Worm (Caenorhabditis elegans) whole organism, L2 larva: ENCODE measurements around the gene D2045.7.
A peak's percentile ranks its signal among the peaks of the same experiment; 100 is the strongest.

Source experiments
- R02D3.7 ChIP-seq: fragments of 150-350 bp; optimal IDR thresholded peaks from 2 replicates; lab custom pipeline; 2014; ENCODE audit warnings: missing biosample characterization, missing genetic modification characterization
- elt-1 ChIP-seq: fragments of 150-350 bp; optimal IDR thresholded peaks from 2 replicates; lab custom pipeline; 2014; ENCODE audit warnings: missing biosample characterization, missing genetic modification characterization

- TF ChIP-seq elt-1 (tag; lab: Kevin White, UChicago) (no peak), R02D3.7 (tag; lab: Kevin White, UChicago) (peak; percentile 41)
These were observed 18.7 kb upstream of the D2045.7 start, which contains the start of gene ecps-1 for ce11 chrIII:10460427-10461163.
